Worm (Caenorhabditis elegans): ENCODE results near the gene sgn-1.

- no peak for TF ChIP-seq ztf-4 (tag; optimal IDR thresholded peaks at IDR 0.05)
- TF ChIP-seq lsy-2 (tag; optimal IDR thresholded peaks at IDR 0.05), result no peak
- TF ChIP-seq snpc-4 (tag; optimal IDR thresholded peaks at IDR 0.05), result no peak
- TF ChIP-seq nhr-11 (tag; optimal IDR thresholded peaks at IDR 0.05), result no peak
- TF ChIP-seq nhr-77 (tag; optimal IDR thresholded peaks at IDR 0.05), result no peak
- TF ChIP-seq elt-3 (tag; optimal IDR thresholded peaks at IDR 0.05), result no peak
- TF ChIP-seq ceh-16 (tag; optimal IDR thresholded peaks at IDR 0.05), result no peak
- no peak for TF ChIP-seq nhr-237 (tag; optimal IDR thresholded peaks at IDR 0.05)
These were observed 34.4 kb downstream of the sgn-1 start for ce11 chrII:8749084-8749483.

Measured in whole organism, L2 larva.